Fruit fly (Drosophila melanogaster): ENCODE data around the gene HtrA2.

HtrA2 gene

DNA sequence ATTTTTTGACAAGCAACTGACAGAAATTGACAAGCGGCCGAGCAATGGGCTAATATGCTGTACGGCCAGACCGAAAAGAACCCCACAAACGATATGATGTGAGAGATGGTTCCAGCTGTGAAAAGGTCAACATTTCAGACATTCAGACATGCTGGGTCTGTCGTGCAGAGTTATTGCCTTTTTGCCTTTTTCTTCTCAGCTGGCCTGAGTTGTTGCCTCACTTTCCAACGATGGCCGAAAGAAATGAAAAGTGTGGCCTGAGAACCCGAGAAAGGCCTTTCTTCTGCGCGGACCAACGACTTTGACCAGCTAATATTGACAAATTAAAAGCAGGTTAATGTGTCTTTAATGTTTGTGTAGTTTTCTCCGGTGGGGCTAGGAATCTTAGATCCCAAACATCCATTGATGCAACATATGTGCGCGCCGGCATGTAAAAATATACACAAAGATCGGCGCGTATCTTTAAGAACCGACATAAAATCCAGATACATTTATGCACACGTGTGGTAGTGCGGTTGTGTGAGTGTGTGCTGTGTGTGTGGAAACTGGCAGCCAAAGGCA lies 33.6 kb downstream of the HtrA2 start:
- no peak for TF ChIP-seq insv (optimal IDR thresholded peaks at IDR 0.05)
- TF ChIP-seq psq (optimal IDR thresholded peaks at IDR 0.05), result no peak
- no peak for TF ChIP-seq ttk (optimal IDR thresholded peaks at IDR 0.05)
- TF ChIP-seq h (optimal IDR thresholded peaks at IDR 0.05), result no peak
- no peak for TF ChIP-seq Myc (optimal IDR thresholded peaks at IDR 0.05)
- TF ChIP-seq Sin3A (optimal IDR thresholded peaks at IDR 0.05), result no peak

DNA sequence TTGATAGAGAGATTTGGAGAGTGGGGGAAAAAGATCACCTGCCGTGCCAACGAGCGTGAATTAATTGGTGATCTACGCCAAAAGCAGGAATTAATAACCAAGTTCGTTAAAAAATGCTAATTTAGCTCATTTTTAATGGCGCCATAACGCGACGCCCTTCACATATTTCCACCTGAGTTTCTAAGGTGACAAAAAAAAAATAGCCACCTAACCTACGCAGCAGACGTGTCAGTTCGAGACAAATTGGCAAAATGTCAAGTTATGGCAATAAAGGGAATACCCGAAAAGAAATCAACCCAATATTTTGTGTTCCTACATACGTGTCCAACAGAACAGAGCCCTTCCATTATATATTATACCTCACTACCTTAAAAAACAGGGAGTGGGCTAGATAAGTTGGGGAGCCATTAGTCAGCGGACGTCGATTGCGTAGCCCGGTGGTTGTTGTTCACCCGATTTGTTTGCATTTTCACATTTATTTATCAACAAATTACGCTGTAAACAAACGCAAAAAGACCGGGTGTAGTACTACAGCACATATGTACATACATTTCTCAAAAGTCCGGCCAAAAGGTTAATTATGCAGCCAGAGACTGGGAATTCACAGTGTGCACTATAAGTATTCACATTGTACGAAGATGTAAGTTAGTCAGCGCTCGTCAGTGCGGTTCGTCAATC lies 34.3 kb downstream of the HtrA2 start:
- TF ChIP-seq psq (optimal IDR thresholded peaks at IDR 0.05) (no peak), insv (optimal IDR thresholded peaks at IDR 0.05) (no peak), ttk (optimal IDR thresholded peaks at IDR 0.05) (no peak), Myc (optimal IDR thresholded peaks at IDR 0.05) (no peak), h (optimal IDR thresholded peaks at IDR 0.05) (no peak), Sin3A (optimal IDR thresholded peaks at IDR 0.05) (no peak)

DNA sequence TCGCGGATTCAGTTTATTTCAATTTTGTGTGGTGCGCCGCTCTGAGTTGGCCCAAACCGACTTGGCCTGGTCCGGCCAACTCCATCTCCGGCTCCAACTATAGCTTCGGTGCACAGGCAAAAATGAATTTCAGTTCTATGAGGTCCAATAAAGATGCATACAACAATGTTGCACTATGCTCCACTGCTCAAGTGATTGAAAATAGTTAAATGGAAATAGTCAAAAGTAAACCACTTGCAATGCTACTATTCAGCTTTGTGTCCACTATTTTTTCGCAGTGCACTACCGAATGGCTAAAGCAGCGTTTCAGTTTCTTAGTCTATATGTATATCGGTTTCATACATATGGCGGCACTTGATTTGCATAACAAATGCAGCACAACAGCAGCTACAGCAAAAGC lies 35.2 kb downstream of the HtrA2 start:
- no peak for TF ChIP-seq psq (optimal IDR thresholded peaks at IDR 0.05)
- TF ChIP-seq Sin3A (optimal IDR thresholded peaks at IDR 0.05), result no peak

DNA sequence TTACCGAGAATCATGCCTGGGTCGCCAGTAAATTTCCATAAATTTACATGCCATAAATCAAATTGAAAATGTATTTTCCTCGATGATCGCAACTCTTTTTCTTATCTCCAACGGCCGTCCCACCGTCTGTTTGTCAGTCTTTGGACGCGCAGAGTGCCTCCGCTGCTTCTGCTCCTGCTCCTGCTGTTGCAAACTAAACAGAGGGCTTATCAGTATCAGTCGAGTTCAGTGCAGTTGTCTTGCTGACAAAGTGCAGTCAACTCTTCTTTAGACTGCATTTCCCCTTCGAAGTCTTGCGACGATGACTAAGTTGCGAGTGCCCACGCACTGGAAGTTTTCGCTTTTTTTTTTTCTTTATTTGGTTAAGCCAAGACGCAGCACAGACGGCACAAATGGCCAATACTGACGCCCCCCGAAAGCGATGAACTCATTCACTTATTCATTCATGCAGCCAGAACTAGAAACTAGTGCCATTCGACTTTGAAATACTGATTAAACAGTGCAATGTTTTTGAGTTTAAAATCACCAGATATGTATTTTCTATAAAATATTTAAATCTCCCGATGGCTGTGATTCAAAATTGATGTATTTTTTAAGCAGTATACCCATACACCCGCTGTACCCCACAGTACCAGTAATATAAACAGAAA lies 37.3 kb downstream of the HtrA2 start:
- no peak for TF ChIP-seq Sin3A (optimal IDR thresholded peaks at IDR 0.05)
- no peak for TF ChIP-seq insv (optimal IDR thresholded peaks at IDR 0.05)
- TF ChIP-seq h (optimal IDR thresholded peaks at IDR 0.05), result no peak
- TF ChIP-seq ttk (optimal IDR thresholded peaks at IDR 0.05), result no peak
- TF ChIP-seq psq (optimal IDR thresholded peaks at IDR 0.05), result no peak

DNA sequence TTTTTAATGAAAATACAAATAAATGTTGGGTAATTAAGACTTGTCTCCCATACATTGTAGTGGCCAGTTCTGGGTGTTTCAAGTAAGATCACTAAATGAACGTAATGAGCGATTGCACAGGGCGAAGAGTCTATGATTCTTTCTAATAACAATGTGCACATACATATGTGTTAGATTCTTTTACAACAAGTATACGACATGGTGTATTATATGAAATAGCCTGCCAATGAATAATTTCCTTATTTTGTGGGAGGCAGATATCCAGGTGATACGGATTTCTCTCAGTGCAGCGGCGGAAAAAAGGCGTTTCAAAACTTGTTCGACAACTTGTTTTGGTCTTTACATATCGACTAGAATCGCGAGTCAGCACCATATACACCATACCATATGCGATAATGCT lies 37.9 kb downstream of the HtrA2 start:
- TF ChIP-seq psq (optimal IDR thresholded peaks at IDR 0.05) (no peak), insv (optimal IDR thresholded peaks at IDR 0.05) (no peak), Myc (optimal IDR thresholded peaks at IDR 0.05) (no peak), h (optimal IDR thresholded peaks at IDR 0.05) (no peak), ttk (optimal IDR thresholded peaks at IDR 0.05) (no peak), Sin3A (optimal IDR thresholded peaks at IDR 0.05) (no peak)

DNA sequence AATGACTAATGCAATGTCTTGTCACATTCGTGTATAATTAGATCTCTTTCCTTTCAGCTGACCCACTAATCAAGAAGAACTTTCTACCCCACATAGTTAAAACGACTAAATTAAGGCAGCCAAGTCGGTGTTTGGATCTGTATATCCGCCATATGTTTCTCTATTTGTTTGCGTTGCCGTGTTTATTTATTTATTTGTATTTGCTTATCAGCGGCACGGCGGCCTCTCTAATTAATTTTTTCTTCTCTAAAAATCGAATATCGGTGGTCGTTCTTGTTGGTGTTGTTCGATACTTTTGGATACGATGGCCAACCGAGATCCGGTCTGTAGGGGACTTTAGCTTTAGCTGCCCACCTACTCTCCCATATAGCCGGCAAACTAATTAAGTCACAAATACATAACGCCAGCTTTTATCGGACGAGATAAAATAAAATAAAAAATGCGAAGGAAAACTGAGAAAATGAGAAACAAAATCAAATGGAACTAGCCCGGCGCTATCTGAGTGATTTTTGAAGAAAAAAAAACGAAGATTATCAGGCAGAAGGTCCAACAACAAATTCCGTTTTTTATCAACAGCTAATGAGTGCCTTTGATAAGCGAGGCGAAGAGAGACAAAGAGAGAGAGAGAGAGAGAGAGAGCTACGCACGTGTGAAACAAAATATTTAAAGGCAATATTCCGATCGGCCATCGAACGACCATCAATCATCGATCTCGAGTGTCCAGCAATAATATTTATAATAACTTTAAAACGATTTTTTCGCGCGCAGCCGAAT lies 38.7 kb downstream of the HtrA2 start:
- no peak for TF ChIP-seq insv (optimal IDR thresholded peaks at IDR 0.05)
- no peak for TF ChIP-seq Myc (optimal IDR thresholded peaks at IDR 0.05)
- no peak for TF ChIP-seq Sin3A (optimal IDR thresholded peaks at IDR 0.05)

DNA sequence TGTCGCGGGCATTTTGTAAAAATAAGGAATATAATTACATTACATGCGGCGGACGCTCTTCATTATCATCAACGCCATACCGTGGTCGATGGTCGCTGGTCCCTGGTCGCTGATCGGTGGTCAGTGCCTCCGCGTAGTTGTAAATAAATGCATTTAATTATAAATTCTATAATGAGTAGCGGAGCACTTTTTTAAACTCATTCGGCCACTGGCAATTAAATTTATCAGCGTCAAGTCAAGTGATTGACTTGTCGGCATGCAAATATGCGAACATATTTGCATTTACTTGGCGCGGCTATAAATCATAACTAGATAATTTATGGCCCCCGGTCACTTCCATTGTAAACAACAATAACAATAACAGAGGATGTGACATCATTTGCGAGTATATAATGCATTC lies 40.1 kb downstream of the HtrA2 start:
- TF ChIP-seq Sin3A (optimal IDR thresholded peaks at IDR 0.05) (no peak), h (optimal IDR thresholded peaks at IDR 0.05) (no peak), Myc (optimal IDR thresholded peaks at IDR 0.05) (no peak), insv (optimal IDR thresholded peaks at IDR 0.05) (no peak), ttk (optimal IDR thresholded peaks at IDR 0.05) (no peak), psq (optimal IDR thresholded peaks at IDR 0.05) (no peak)

DNA sequence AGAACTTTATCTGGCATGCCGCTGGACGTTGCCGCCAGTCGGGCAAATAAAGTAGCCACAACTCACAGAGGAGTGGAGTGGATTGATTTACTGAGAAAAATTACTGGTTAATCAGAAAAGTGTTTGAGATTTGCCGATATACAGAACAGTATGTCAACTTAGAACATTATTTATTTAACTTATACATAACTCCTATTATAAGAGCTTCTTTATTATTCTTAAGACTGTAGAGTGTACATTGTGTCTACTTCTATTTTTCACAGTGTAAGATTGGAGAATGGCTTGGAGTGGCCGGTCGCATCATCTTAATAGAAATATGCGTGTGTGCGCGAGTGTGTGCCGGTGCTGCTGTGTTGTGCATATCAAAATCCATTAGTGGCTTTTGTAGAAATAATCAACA lies 40.9 kb downstream of the HtrA2 start:
- no peak for TF ChIP-seq insv (optimal IDR thresholded peaks at IDR 0.05)
- TF ChIP-seq Sin3A (optimal IDR thresholded peaks at IDR 0.05), result no peak
- no peak for TF ChIP-seq ttk (optimal IDR thresholded peaks at IDR 0.05)
- TF ChIP-seq h (optimal IDR thresholded peaks at IDR 0.05), result no peak
- no peak for TF ChIP-seq psq (optimal IDR thresholded peaks at IDR 0.05)
- no peak for TF ChIP-seq Myc (optimal IDR thresholded peaks at IDR 0.05)

DNA sequence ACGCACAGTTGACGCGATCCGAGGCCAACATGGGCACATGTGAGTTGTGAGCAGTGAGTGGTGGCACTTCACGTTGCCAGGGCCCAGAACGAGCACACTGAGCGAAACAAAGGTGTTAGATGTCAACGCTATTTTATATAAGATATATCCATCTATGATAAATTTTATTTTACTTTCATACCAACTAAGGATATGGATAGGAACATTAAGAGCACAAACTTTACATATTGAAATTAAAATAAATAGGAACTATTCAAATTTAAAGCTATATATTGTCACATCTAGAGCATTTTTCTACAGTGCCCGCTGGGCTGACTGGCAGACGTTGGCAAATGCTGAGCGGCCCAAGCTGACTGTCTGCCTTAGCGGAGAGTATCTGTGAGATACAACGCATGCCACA lies 41.8 kb downstream of the HtrA2 start:
- no peak for TF ChIP-seq h (optimal IDR thresholded peaks at IDR 0.05)

DNA sequence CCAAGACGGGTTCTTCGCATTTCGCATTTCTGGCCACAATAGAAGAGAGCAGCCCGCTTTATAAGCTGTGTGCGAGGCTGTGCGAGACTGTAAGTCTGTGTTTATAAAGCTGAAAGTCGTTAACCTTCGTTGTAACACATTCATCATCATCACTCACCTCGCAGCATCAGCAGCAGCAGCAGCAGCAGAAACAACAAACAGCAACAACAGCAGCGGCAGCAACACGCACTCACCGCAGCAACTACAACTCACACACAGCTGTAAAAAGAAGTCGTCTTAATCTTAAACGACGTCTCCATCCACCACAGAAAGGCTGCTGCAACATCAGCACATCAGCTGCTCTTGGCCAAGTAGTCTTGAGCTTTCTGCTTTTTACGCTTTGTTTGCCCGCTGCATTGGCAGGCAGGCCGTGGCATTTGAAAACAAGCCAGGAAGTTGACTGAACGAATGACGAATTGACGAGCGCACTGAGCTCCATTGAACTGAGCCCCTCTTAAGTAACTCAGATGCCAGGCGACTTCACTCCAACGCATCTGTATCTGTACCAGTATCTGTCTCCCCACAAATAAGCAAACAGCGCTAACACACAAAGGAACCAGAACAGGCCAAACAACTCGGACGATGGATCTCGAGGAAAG lies 42.7 kb downstream of the HtrA2 start:
- TF ChIP-seq h (optimal IDR thresholded peaks at IDR 0.05), result no peak
- TF ChIP-seq insv (optimal IDR thresholded peaks at IDR 0.05), result no peak
- no peak for TF ChIP-seq Sin3A (optimal IDR thresholded peaks at IDR 0.05)
- no peak for TF ChIP-seq Myc (optimal IDR thresholded peaks at IDR 0.05)
- no peak for TF ChIP-seq psq (optimal IDR thresholded peaks at IDR 0.05)
- no peak for TF ChIP-seq ttk (optimal IDR thresholded peaks at IDR 0.05)

DNA sequence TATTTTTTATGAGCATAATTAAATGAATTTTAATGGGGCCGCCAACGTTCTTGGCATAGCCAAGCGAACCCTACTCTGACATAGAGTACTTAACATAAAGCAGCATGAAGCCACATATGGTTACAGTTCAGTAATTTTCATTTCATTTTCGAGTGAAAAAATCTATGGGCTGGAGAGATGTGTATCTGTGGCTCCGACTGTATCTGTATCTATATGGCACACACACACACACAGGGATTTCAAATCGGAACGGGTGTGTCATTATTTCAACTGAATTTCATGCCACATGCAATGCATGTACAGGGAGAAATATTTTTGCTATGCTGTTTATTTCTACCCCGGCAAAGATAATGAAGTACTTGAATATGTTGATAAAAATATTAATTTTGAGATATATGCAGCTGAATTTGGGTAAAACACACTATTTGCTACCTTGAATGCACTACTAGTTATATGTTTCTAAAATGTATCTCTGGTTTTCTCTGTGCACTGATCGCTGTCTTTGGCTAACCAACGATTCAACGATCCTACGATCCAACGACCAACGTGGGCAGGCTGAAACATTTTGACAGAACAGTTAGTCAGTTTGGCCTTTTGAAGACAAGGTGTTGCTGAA lies 44.2 kb downstream of the HtrA2 start:
- TF ChIP-seq psq (optimal IDR thresholded peaks at IDR 0.05), result no peak
- TF ChIP-seq insv (optimal IDR thresholded peaks at IDR 0.05), result no peak
- no peak for TF ChIP-seq Sin3A (optimal IDR thresholded peaks at IDR 0.05)
- no peak for TF ChIP-seq ttk (optimal IDR thresholded peaks at IDR 0.05)
- TF ChIP-seq Myc (optimal IDR thresholded peaks at IDR 0.05), result no peak
- TF ChIP-seq h (optimal IDR thresholded peaks at IDR 0.05), result no peak

DNA sequence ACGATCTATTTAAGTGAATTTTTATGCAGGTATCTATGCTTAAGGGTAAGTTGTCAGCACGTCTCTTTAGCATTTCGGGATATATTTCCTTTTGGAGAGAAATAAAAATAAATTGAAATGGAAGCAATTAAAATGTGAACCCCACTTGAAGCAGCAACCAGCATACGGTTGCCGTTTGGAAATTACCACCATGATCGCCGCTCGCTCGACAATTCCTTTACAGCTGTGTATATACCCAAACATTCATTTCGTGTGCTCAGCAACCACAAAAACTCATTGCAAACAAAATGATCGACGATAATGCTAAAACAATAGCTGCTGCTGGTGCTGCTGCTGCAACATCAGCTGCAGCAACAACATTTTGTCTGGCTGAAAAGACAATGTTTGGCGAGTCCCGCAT lies 45.2 kb downstream of the HtrA2 start:
- TF ChIP-seq Sin3A (optimal IDR thresholded peaks at IDR 0.05) (no peak), psq (optimal IDR thresholded peaks at IDR 0.05) (no peak), h (optimal IDR thresholded peaks at IDR 0.05) (no peak), ttk (optimal IDR thresholded peaks at IDR 0.05) (no peak), insv (optimal IDR thresholded peaks at IDR 0.05) (no peak), Myc (optimal IDR thresholded peaks at IDR 0.05) (no peak)
